Worm (Caenorhabditis elegans) whole organism, early embryonic: ENCODE measurements around the gene sta-1.

Experiments used
- B0310.2 ChIP-seq: sonication (generic microtip); optimal IDR thresholded peaks from 2 replicates; lab custom pipeline; 2016; ENCODE audit warnings: mild to moderate bottlenecking, missing genetic modification characterization, missing compliant biosample characterization
- F13C5.2 ChIP-seq: sonication (generic microtip); optimal IDR thresholded peaks from 2 replicates; lab custom pipeline; 2017; ENCODE audit warnings: mild to moderate bottlenecking, missing genetic modification characterization, inconsistent platforms, missing compliant biosample characterization
- aly-1 ChIP-seq: sonication (generic microtip); optimal IDR thresholded peaks from 2 replicates; lab custom pipeline; 2016; ENCODE audit warnings: missing genetic modification characterization, missing compliant biosample characterization
- ama-1 ChIP-seq: fragments of 150-350 bp; optimal IDR thresholded peaks from 2 replicates; lab custom pipeline; 2014
- ceh-13 ChIP-seq: fragments of 200-800 bp; sonication (Bioruptor generic); optimal IDR thresholded peaks from 2 replicates; lab custom pipeline; 2018; ENCODE audit warnings: mild to moderate bottlenecking, missing genetic modification characterization, missing compliant biosample characterization
- ceh-36 ChIP-seq: sonication (generic microtip); optimal IDR thresholded peaks from 2 replicates; lab custom pipeline; 2016; ENCODE audit warnings: missing genetic modification characterization, inconsistent platforms, missing compliant biosample characterization
- ets-7 ChIP-seq: sonication (generic microtip); optimal IDR thresholded peaks from 2 replicates; lab custom pipeline; 2016; ENCODE audit warnings: missing genotype, missing genetic modification characterization, missing compliant biosample characterization
- flt-1 ChIP-seq: fragments of 200-800 bp; sonication (Bioruptor generic); IDR thresholded peaks from 2 replicates; pipeline ENCODE4 v1.3.6; 2022; ENCODE audit warnings: missing genetic modification characterization, missing compliant biosample characterization
- hmbx-1 ChIP-seq: sonication (generic microtip); optimal IDR thresholded peaks from 2 replicates; lab custom pipeline; 2016; ENCODE audit warnings: mild to moderate bottlenecking, missing genetic modification characterization, missing compliant biosample characterization
- hmg-4 ChIP-seq: fragments of 200-800 bp; sonication (Bioruptor generic); optimal IDR thresholded peaks from 2 replicates; lab custom pipeline; 2018; ENCODE audit warnings: mild to moderate bottlenecking, missing genetic modification characterization, missing compliant biosample characterization
- hnd-1 ChIP-seq: sonication (generic microtip); optimal IDR thresholded peaks from 2 replicates; lab custom pipeline; 2016; ENCODE audit warnings: missing genetic modification characterization, missing compliant biosample characterization
- pes-1 ChIP-seq: fragments of 200-800 bp; sonication (Bioruptor generic); IDR thresholded peaks from 2 replicates; pipeline ENCODE4 v1.3.6; 2022; ENCODE audit warnings: missing genetic modification reagents, missing genetic modification characterization, missing compliant biosample characterization
- scrt-1 ChIP-seq: fragments of 200-800 bp; sonication (Bioruptor generic); IDR thresholded peaks from 2 replicates; pipeline ENCODE4 v1.3.6; 2022; ENCODE audit warnings: missing genetic modification characterization, missing compliant biosample characterization
- sea-1 ChIP-seq: fragments of 200-800 bp; sonication (Bioruptor generic); conservative IDR thresholded peaks from 2 replicates; pipeline ENCODE4 v1.3.6; 2022; ENCODE audit warnings: missing genetic modification characterization, missing compliant biosample characterization
- tbx-11 ChIP-seq: fragments of 200-800 bp; sonication (Bioruptor generic); IDR thresholded peaks from 2 replicates; pipeline ENCODE4 v1.3.6; 2022; ENCODE audit warnings: missing genetic modification characterization, missing compliant biosample characterization
- tbx-37 ChIP-seq: fragments of 200-800 bp; sonication (Bioruptor generic); conservative IDR thresholded peaks from 2 replicates; pipeline ENCODE4 v1.3.6; 2022; ENCODE audit warnings: missing genetic modification reagents, missing genetic modification characterization, missing compliant biosample characterization
- tra-4 ChIP-seq: sonication (generic microtip); optimal IDR thresholded peaks from 2 replicates; lab custom pipeline; 2017; ENCODE audit warnings: missing genetic modification characterization, missing compliant biosample characterization

Gene sta-1

ce11 chrIV:16658731-16659130, 5.4 kb upstream of the sta-1 start:
- TF ChIP-seq ama-1 (lab: Kevin White, UChicago) = no peak
- no peak for TF ChIP-seq ceh-36 (tag; lab: Kevin White, UChicago)
- TF ChIP-seq aly-1 = no peak
- no peak for TF ChIP-seq scrt-1
- no peak for TF ChIP-seq tra-4
- TF ChIP-seq tbx-37 = no peak
- TF ChIP-seq ceh-13 = no peak
- TF ChIP-seq F13C5.2 (tag; lab: Kevin White, UChicago) = no peak
- TF ChIP-seq sea-1 = no peak
- no peak for TF ChIP-seq hnd-1
- no peak for TF ChIP-seq hmbx-1 (tag; lab: Kevin White, UChicago)

ce11 chrIV:16659475-16659874, 4.6 kb upstream of the sta-1 start:
- TF ChIP-seq sea-1 (no peak), ceh-36 (tag; lab: Kevin White, UChicago) (no peak), pes-1 (no peak)

ce11 chrIV:16663591-16663990, 529 bp upstream of the sta-1 start:
- TF ChIP-seq hmg-4 (GFP tag; lab: Kevin White, UChicago) (no peak), tbx-11 (GFP tag; lab: Robert Waterston, UW) (no peak), B0310.2 (tag; lab: Kevin White, UChicago) (no peak), tra-4 (no peak)

ce11 chrIV:16681812-16682211, 17.7 kb downstream of the sta-1 start:
- TF ChIP-seq tbx-37 = peak; percentile 32; the same call in 1 of the 2 replicates

- no peak for TF ChIP-seq hmbx-1 (tag; lab: Kevin White, UChicago)
- no peak for TF ChIP-seq hmg-4 (GFP tag; lab: Kevin White, UChicago)
- peak; percentile 6 for TF ChIP-seq aly-1
- TF ChIP-seq ama-1 (lab: Kevin White, UChicago) = no peak
- TF ChIP-seq ceh-36 (tag; lab: Kevin White, UChicago) = peak; percentile 57
- peak; percentile 56; the same call in 1 of the 2 replicates for TF ChIP-seq tbx-37
- TF ChIP-seq tbx-11 (GFP tag; lab: Robert Waterston, UW) = peak; percentile 54; the same call in 1 of the 2 replicates
- peak; percentile 75 for TF ChIP-seq flt-1
- peak; percentile 30 for TF ChIP-seq hnd-1
- peak; percentile 48 for TF ChIP-seq ceh-13
- TF ChIP-seq pes-1 = peak; percentile 77
- peak; percentile 25 for TF ChIP-seq F13C5.2 (tag; lab: Kevin White, UChicago)
- 0 out of 2 replicates have a peak, but pooled peaks have one; percentile 17 for TF ChIP-seq sea-1
- TF ChIP-seq B0310.2 (tag; lab: Kevin White, UChicago) = peak; percentile 8
- TF ChIP-seq scrt-1 = peak; percentile 69; the same call in 1 of the 2 replicates
- TF ChIP-seq tra-4 = no peak
- TF ChIP-seq ets-7 = no peak
Observed at ce11 chrIV:16684224-16684623, 20.1 kb downstream of the sta-1 start.

- TF ChIP-seq ets-7 (no peak), tbx-37 (no peak), sea-1 (no peak), ama-1 (lab: Kevin White, UChicago) (no peak), hmg-4 (GFP tag; lab: Kevin White, UChicago) (no peak)
Observed at ce11 chrIV:16694567-16694966, 30.4 kb downstream of the sta-1 start, which contains the start of gene Y51H4A.941. Gene Y51H4A.941, minus strand, starts transcription at chrIV:16694667.

ce11 chrIV:16696422-16696821, 32.3 kb downstream of the sta-1 start:
- no peak for TF ChIP-seq B0310.2 (tag; lab: Kevin White, UChicago)

ce11 chrIV:16706950-16707349, 42.8 kb downstream of the sta-1 start:
- TF ChIP-seq tra-4 (no peak), tbx-37 (no peak), B0310.2 (tag; lab: Kevin White, UChicago) (no peak)

- TF ChIP-seq ceh-13 = no peak
Observed at ce11 chrIV:16709713-16710112, 45.6 kb downstream of the sta-1 start.

- TF ChIP-seq scrt-1 (no peak), aly-1 (no peak), tbx-37 (no peak), hnd-1 (no peak), sea-1 (no peak)
Observed at ce11 chrIV:16710312-16710711, 46.2 kb downstream of the sta-1 start.

ce11 chrIV:16718651-16719050, 54.5 kb downstream of the sta-1 start:
- TF ChIP-seq ceh-36 (tag; lab: Kevin White, UChicago) (no peak), hnd-1 (no peak), scrt-1 (no peak), hmbx-1 (tag; lab: Kevin White, UChicago) (no peak), ets-7 (no peak), tbx-11 (GFP tag; lab: Robert Waterston, UW) (no peak)
